Fruit fly (Drosophila melanogaster) whole organism, embryonic: ENCODE results near the gene Nt5b.

Experiments used
- Adf1 ChIP-seq: fragments of 200-800 bp; sonication (Bioruptor generic); IDR thresholded peaks from 2 replicates; pipeline ENCODE4 v1.3.6; 2022; ENCODE audit warnings: missing biosample characterization, missing genetic modification characterization
- Antp ChIP-seq: fragments of 200-800 bp; sonication (Bioruptor generic); optimal IDR thresholded peaks from 3 replicates; lab custom pipeline; 2016; ENCODE audit warnings: missing biosample characterization, missing genetic modification characterization
- CG12155 ChIP-seq: fragments of 200-800 bp; sonication (Bioruptor generic); optimal IDR thresholded peaks from 3 replicates; lab custom pipeline; 2016; ENCODE audit warnings: missing biosample characterization, missing genetic modification characterization
- CG13123 ChIP-seq: fragments of 200-800 bp; sonication (Bioruptor generic); optimal IDR thresholded peaks from 2 replicates; lab custom pipeline; 2016; ENCODE audit warnings: missing biosample characterization, missing genetic modification characterization
- CG13287 ChIP-seq: fragments of 200-800 bp; sonication (Bioruptor generic); IDR thresholded peaks from 2 replicates; pipeline ENCODE4 v1.3.6; 2022; ENCODE audit warnings: missing biosample characterization, missing genetic modification characterization; ENCODE audit not compliant: partially characterized antibody
- CG14441 ChIP-seq: fragments of 200-800 bp; sonication (Bioruptor generic); IDR thresholded peaks from 2 replicates; pipeline ENCODE4 v1.3.6; 2022; ENCODE audit warnings: missing biosample characterization, missing genetic modification characterization
- CG16813 ChIP-seq: fragments of 200-800 bp; sonication (Bioruptor generic); IDR thresholded peaks from 3 replicates; pipeline ENCODE4 v1.3.6; 2022; ENCODE audit warnings: missing biosample characterization, missing genetic modification characterization; ENCODE audit not compliant: partially characterized antibody
- CG16863 ChIP-seq: fragments of 200-800 bp; sonication (Bioruptor generic); optimal IDR thresholded peaks from 3 replicates; lab custom pipeline; 2016; ENCODE audit warnings: missing biosample characterization, missing genetic modification characterization
- CG3163 ChIP-seq: fragments of 200-800 bp; sonication (Bioruptor generic); optimal IDR thresholded peaks from 3 replicates; lab custom pipeline; 2016; ENCODE audit warnings: missing biosample characterization, missing genetic modification characterization
- CG3838 ChIP-seq: fragments of 200-800 bp; sonication (Bioruptor generic); optimal IDR thresholded peaks from 3 replicates; lab custom pipeline; 2016; ENCODE audit warnings: missing biosample characterization, missing genetic modification characterization
- CG42726 ChIP-seq: fragments of 200-800 bp; sonication (Bioruptor generic); IDR thresholded peaks from 2 replicates; pipeline ENCODE4 v1.3.6; 2022; ENCODE audit warnings: missing biosample characterization, missing genetic modification characterization; ENCODE audit not compliant: partially characterized antibody
- CG5180 ChIP-seq: fragments of 200-800 bp; sonication (Bioruptor generic); optimal IDR thresholded peaks from 3 replicates; lab custom pipeline; 2017; ENCODE audit warnings: missing biosample characterization, missing genetic modification characterization, mild to moderate bottlenecking, moderate library complexity, missing genetic modification reagents
- CG5245 ChIP-seq: fragments of 200-800 bp; sonication (Bioruptor generic); optimal IDR thresholded peaks from 3 replicates; lab custom pipeline; 2016; ENCODE audit warnings: missing biosample characterization, missing genetic modification characterization
- CG5953 ChIP-seq: fragments of 200-800 bp; sonication (Bioruptor generic); IDR thresholded peaks from 2 replicates; pipeline ENCODE4 v1.3.6; 2022; ENCODE audit warnings: missing biosample characterization, missing genetic modification characterization
- CG6175 ChIP-seq: fragments of 200-800 bp; sonication (Bioruptor generic); IDR thresholded peaks from 3 replicates; pipeline ENCODE4 v1.3.6; 2022; ENCODE audit warnings: missing biosample characterization, missing genetic modification characterization
- CG6654 ChIP-seq: fragments of 200-800 bp; sonication (Bioruptor generic); optimal IDR thresholded peaks from 2 replicates; lab custom pipeline; 2017; ENCODE audit warnings: missing biosample characterization, mild to moderate bottlenecking, missing genetic modification characterization
- CG6791 ChIP-seq: fragments of 200-800 bp; sonication (Bioruptor generic); IDR thresholded peaks from 3 replicates; pipeline ENCODE4 v1.3.6; 2022; ENCODE audit warnings: missing biosample characterization, missing genetic modification characterization; ENCODE audit not compliant: partially characterized antibody
- CG7271 ChIP-seq: fragments of 200-800 bp; sonication (Bioruptor generic); optimal IDR thresholded peaks from 2 replicates; lab custom pipeline; 2018; ENCODE audit warnings: missing biosample characterization, mild to moderate bottlenecking, missing genetic modification characterization, moderate library complexity
- CG8924 ChIP-seq: fragments of 200-800 bp; optimal IDR thresholded peaks from 3 replicates; lab custom pipeline; 2019; ENCODE audit warnings: missing biosample characterization, mild to moderate bottlenecking, missing genetic modification characterization, moderate library complexity
- CTCF ChIP-seq: fragments of 200-800 bp; sonication (Bioruptor generic); optimal IDR thresholded peaks from 2 replicates; lab custom pipeline; 2017; ENCODE audit warnings: missing biosample characterization, mild to moderate bottlenecking, missing genetic modification characterization, moderate library complexity
- Chrac-16 ChIP-seq: fragments of 200-800 bp; sonication (Bioruptor generic); optimal IDR thresholded peaks from 3 replicates; lab custom pipeline; 2016; ENCODE audit warnings: missing biosample characterization, missing genetic modification characterization
- E2f1 ChIP-seq: fragments of 200-800 bp; sonication (Bioruptor generic); IDR thresholded peaks from 2 replicates; pipeline ENCODE4 v1.3.6; 2022; ENCODE audit warnings: missing biosample characterization, missing genetic modification characterization
- MESR4 ChIP-seq: fragments of 200-800 bp; sonication (Bioruptor generic); optimal IDR thresholded peaks from 2 replicates; lab custom pipeline; 2018; ENCODE audit warnings: missing biosample characterization, mild to moderate bottlenecking, missing genetic modification characterization, moderate library complexity
- Mad ChIP-seq: fragments of 200-800 bp; sonication (Bioruptor generic); optimal IDR thresholded peaks from 2 replicates; lab custom pipeline; 2016; ENCODE audit warnings: missing biosample characterization, missing genetic modification characterization
- NFAT ChIP-seq: fragments of 200-800 bp; sonication (Bioruptor generic); IDR thresholded peaks from 2 replicates; pipeline ENCODE4 v1.3.6; 2022; ENCODE audit warnings: missing biosample characterization, missing genetic modification characterization
- NfI ChIP-seq: fragments of 200-800 bp; sonication (Bioruptor generic); optimal IDR thresholded peaks from 3 replicates; lab custom pipeline; 2018; ENCODE audit warnings: missing biosample characterization, mild to moderate bottlenecking, missing genetic modification characterization, moderate library complexity
- Opbp ChIP-seq: fragments of 200-800 bp; sonication (Bioruptor generic); IDR thresholded peaks from 3 replicates; pipeline ENCODE4 v1.3.6; 2022; ENCODE audit warnings: missing biosample characterization, missing genetic modification characterization; ENCODE audit not compliant: partially characterized antibody
- PHDP ChIP-seq: fragments of 200-800 bp; sonication (Bioruptor generic); optimal IDR thresholded peaks from 3 replicates; lab custom pipeline; 2018; ENCODE audit warnings: missing biosample characterization, mild to moderate bottlenecking, missing genetic modification characterization, moderate library complexity
- Pdp1 ChIP-seq, 2 experiments: fragments of 200-800 bp; sonication (Bioruptor generic); optimal IDR thresholded peaks; 3 replicates each; lab custom pipeline; 2016; ENCODE audit warnings: missing biosample characterization in 2 of 2, missing genetic modification characterization in 2 of 2, mild to moderate bottlenecking in 1 of 2, moderate library complexity in 1 of 2
- ara ChIP-seq: fragments of 200-800 bp; sonication (Bioruptor generic); IDR thresholded peaks from 2 replicates; pipeline ENCODE4 v1.3.6; 2022; ENCODE audit warnings: missing biosample characterization, missing genetic modification characterization
- btn ChIP-seq: fragments of 200-800 bp; sonication (Bioruptor generic); optimal IDR thresholded peaks from 2 replicates; lab custom pipeline; 2016; ENCODE audit warnings: missing biosample characterization, missing genetic modification characterization
- en ChIP-seq: fragments of 200-800 bp; sonication (Bioruptor generic); optimal IDR thresholded peaks from 2 replicates; lab custom pipeline; 2016; ENCODE audit warnings: missing biosample characterization, missing genetic modification characterization
- fu2 ChIP-seq: fragments of 200-800 bp; sonication (Bioruptor generic); optimal IDR thresholded peaks from 2 replicates; lab custom pipeline; 2016; ENCODE audit warnings: missing biosample characterization, missing genetic modification characterization
- h ChIP-seq: fragments of >200 bp; optimal IDR thresholded peaks from 2 replicates; lab custom pipeline; 2017
- ham ChIP-seq: fragments of 200-800 bp; sonication (Bioruptor generic); IDR thresholded peaks from 2 replicates; pipeline ENCODE4 v1.3.6; 2022; ENCODE audit warnings: missing biosample characterization, missing genetic modification characterization
- jumu ChIP-seq: fragments of 200-800 bp; sonication (Bioruptor generic); optimal IDR thresholded peaks from 3 replicates; lab custom pipeline; 2016; ENCODE audit warnings: missing biosample characterization, missing genetic modification characterization
- kay ChIP-seq: fragments of 200-800 bp; sonication (Bioruptor generic); optimal IDR thresholded peaks from 2 replicates; lab custom pipeline; 2016; ENCODE audit warnings: missing biosample characterization, missing genetic modification characterization
- klu ChIP-seq: fragments of 200-800 bp; sonication (Bioruptor generic); IDR thresholded peaks from 2 replicates; pipeline ENCODE4 v1.3.6; 2022; ENCODE audit warnings: missing biosample characterization, missing genetic modification characterization
- knrl ChIP-seq: fragments of 200-800 bp; sonication (Bioruptor generic); IDR thresholded peaks from 3 replicates; pipeline ENCODE4 v1.3.6; 2022; ENCODE audit warnings: missing biosample characterization, missing genetic modification characterization; ENCODE audit not compliant: partially characterized antibody
- luna ChIP-seq: fragments of 200-800 bp; sonication (Bioruptor generic); optimal IDR thresholded peaks from 2 replicates; lab custom pipeline; 2016; ENCODE audit warnings: missing biosample characterization, missing genetic modification characterization
- mld ChIP-seq: fragments of 200-800 bp; sonication (Bioruptor generic); IDR thresholded peaks from 3 replicates; pipeline ENCODE4 v1.3.6; 2022; ENCODE audit warnings: missing biosample characterization, missing genetic modification characterization; ENCODE audit not compliant: partially characterized antibody
- nau ChIP-seq: fragments of 200-800 bp; sonication (Bioruptor generic); optimal IDR thresholded peaks from 3 replicates; lab custom pipeline; 2017; ENCODE audit warnings: missing biosample characterization, mild to moderate bottlenecking, missing genetic modification characterization, missing genetic modification reagents
- nom ChIP-seq: fragments of 200-800 bp; sonication (Bioruptor generic); optimal IDR thresholded peaks from 2 replicates; lab custom pipeline; 2017; ENCODE audit warnings: missing biosample characterization, missing genetic modification characterization, mild to moderate bottlenecking, moderate library complexity, missing genetic modification reagents
- pho ChIP-seq: fragments of 200-800 bp; sonication (Bioruptor generic); optimal IDR thresholded peaks from 2 replicates; lab custom pipeline; 2016; ENCODE audit warnings: missing biosample characterization, missing genetic modification characterization
- rib ChIP-seq: fragments of 200-800 bp; sonication (Bioruptor generic); IDR thresholded peaks from 2 replicates; pipeline ENCODE4 v1.3.6; 2022; ENCODE audit warnings: missing biosample characterization, missing genetic modification characterization
- seq ChIP-seq: fragments of 200-800 bp; sonication (Bioruptor generic); IDR thresholded peaks from 2 replicates; pipeline ENCODE4 v1.3.6; 2022; ENCODE audit warnings: missing biosample characterization, missing genetic modification characterization
- shn ChIP-seq: fragments of 200-800 bp; sonication (Bioruptor generic); optimal IDR thresholded peaks from 3 replicates; lab custom pipeline; 2016; ENCODE audit warnings: missing biosample characterization, missing genetic modification characterization
- slbo ChIP-seq: fragments of 200-800 bp; sonication (Bioruptor generic); IDR thresholded peaks from 2 replicates; pipeline ENCODE4 v1.3.6; 2022; ENCODE audit warnings: missing biosample characterization, missing genetic modification characterization
- twi ChIP-seq: fragments of 200-800 bp; optimal IDR thresholded peaks from 2 replicates; lab custom pipeline; 2019; ENCODE audit warnings: missing biosample characterization, mild to moderate bottlenecking, missing genetic modification characterization, moderate library complexity
- zen ChIP-seq: fragments of 200-800 bp; sonication (Bioruptor generic); optimal IDR thresholded peaks from 3 replicates; lab custom pipeline; 2018; ENCODE audit warnings: missing biosample characterization, mild to moderate bottlenecking, missing genetic modification characterization, moderate library complexity

Nt5b gene

dm6 chrX:18367806-18368643, 41.9 kb downstream of the Nt5b start (continued):
- TF ChIP-seq CG5953 (GFP tag; lab: Robert Waterston, UW), result peak; percentile 61; the same call in 1 of the 2 replicates
- no peak for TF ChIP-seq CG42726 (GFP tag; lab: Robert Waterston, UW)
- peak; percentile 48 for TF ChIP-seq CG3163
- peak; percentile 21; the same call in 1 of the 2 replicates for TF ChIP-seq ara (GFP tag; lab: Robert Waterston, UW)
- peak; percentile 78 for TF ChIP-seq jumu
- peak; percentile 61 for TF ChIP-seq luna (GFP tag; lab: Kevin White, UChicago)
- peak; percentile 73 to 82 for TF ChIP-seq Pdp1 (GFP tag; optimal IDR thresholded peaks at IDR 0.05; lab: Kevin White, UChicago)
- peak; percentile 53; the same call in 1 of the 2 replicates for TF ChIP-seq seq (GFP tag; lab: Robert Waterston, UW)
- TF ChIP-seq rib, result peak; percentile 80
- TF ChIP-seq fu2 (GFP tag; lab: Kevin White, UChicago), result peak; percentile 59
- no peak for TF ChIP-seq h (lab: Kevin White, UChicago)
- peak; percentile 33 for TF ChIP-seq Chrac-16
- peak; percentile 12 for TF ChIP-seq btn (GFP tag; lab: Kevin White, UChicago)
- TF ChIP-seq pho (GFP tag; lab: Kevin White, UChicago), result peak; percentile 74
- no peak for TF ChIP-seq CG13123 (GFP tag; lab: Kevin White, UChicago)
- peak; percentile 62 for TF ChIP-seq NfI
- peak; percentile 88 for TF ChIP-seq slbo (GFP tag; lab: Robert Waterston, UW)
- TF ChIP-seq CG13287, result no peak
- TF ChIP-seq nau, result no peak
- peak; percentile 62 for TF ChIP-seq CG5180 (GFP tag; lab: Kevin White, UChicago)
- peak; percentile 46; the same call in 1 of the 2 replicates for TF ChIP-seq Adf1 (GFP tag; lab: Robert Waterston, UW)
- TF ChIP-seq CG16863 (GFP tag; lab: Kevin White, UChicago), result peak; percentile 61
- TF ChIP-seq PHDP (tag; lab: Kevin White, UChicago), result peak; percentile 52
- TF ChIP-seq shn (GFP tag; lab: Kevin White, UChicago), result peak; percentile 79
- TF ChIP-seq CG8924 (tag; lab: Kevin White, UChicago), result peak; percentile 53
- peak; percentile 59 for TF ChIP-seq E2f1 (GFP tag; lab: Robert Waterston, UW)
- TF ChIP-seq ham (GFP tag; lab: Robert Waterston, UW), result no peak
- TF ChIP-seq knrl, result no peak
- TF ChIP-seq kay (GFP tag; lab: Kevin White, UChicago), result peak; percentile 21
- TF ChIP-seq en, result no peak
- TF ChIP-seq mld, result no peak
- TF ChIP-seq CTCF (GFP tag; lab: Kevin White, UChicago), result peak; percentile 0
- TF ChIP-seq CG16813 (GFP tag; lab: Robert Waterston, UW), result no peak
- TF ChIP-seq CG5245, result peak; percentile 32
- TF ChIP-seq klu (GFP tag; lab: Robert Waterston, UW), result peak; percentile 24; the same call in 1 of the 2 replicates
- TF ChIP-seq Antp (GFP tag; lab: Kevin White, UChicago), result peak; percentile 78
- no peak for TF ChIP-seq twi (tag; lab: Kevin White, UChicago)
- peak; percentile 41 for TF ChIP-seq CG6654 (GFP tag; lab: Kevin White, UChicago)
- TF ChIP-seq MESR4 (GFP tag; lab: Kevin White, UChicago), result no peak
- peak; percentile 90 for TF ChIP-seq NFAT (GFP tag; lab: Robert Waterston, UW)
- TF ChIP-seq CG7271 (tag; lab: Kevin White, UChicago), result no peak
- TF ChIP-seq CG14441, result peak; percentile 79
- peak; percentile 66 for TF ChIP-seq CG12155 (GFP tag; lab: Kevin White, UChicago)
- no peak for TF ChIP-seq CG6791 (GFP tag; lab: Robert Waterston, UW)
- TF ChIP-seq Mad (GFP tag; lab: Kevin White, UChicago), result no peak
- TF ChIP-seq zen, result no peak
- TF ChIP-seq CG6175 (GFP tag; lab: Robert Waterston, UW), result peak; percentile 69; the same call in 2 of the 3 replicates
- TF ChIP-seq nom (GFP tag; lab: Kevin White, UChicago), result no peak
- no peak for TF ChIP-seq Opbp (GFP tag; lab: Robert Waterston, UW)
- no peak for TF ChIP-seq CG3838 (GFP tag; lab: Kevin White, UChicago)
